Worm (Caenorhabditis elegans): ENCODE results near the gene oig-2.
A peak's percentile ranks its signal among the peaks of the same experiment; 100 is the strongest.

The oig-2 gene

DNA sequence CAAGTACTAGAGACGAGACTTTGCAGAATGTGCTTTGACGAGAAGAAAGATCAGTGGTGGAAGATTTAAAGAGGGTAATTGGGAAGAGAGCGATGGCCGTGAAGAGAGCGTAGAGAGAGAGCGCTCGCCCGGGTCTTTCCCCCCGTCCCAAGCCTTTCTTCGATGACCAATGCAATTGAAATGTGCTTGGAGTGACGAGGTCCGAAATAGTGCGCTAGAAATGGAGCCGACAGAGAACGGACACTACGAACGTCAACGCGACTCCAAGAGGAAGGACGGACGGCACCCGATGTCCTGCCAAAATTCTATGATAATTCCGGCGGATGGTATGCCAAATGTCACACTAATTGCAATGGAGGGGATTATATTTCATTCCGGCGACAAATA is 22.1 kb upstream of the oig-2 start:
- TF ChIP-seq ztf-29 (GFP tag; IDR thresholded peaks at IDR 0.05) (no peak), ztf-23 (GFP tag; IDR thresholded peaks at IDR 0.05) (no peak), med-1 (GFP tag; optimal IDR thresholded peaks at IDR 0.05; ENCODE audit: insufficient read depth) (no peak), ref-1 (GFP tag; conservative IDR thresholded peaks at IDR 0.05) (no peak), cog-1 (tag; optimal IDR thresholded peaks at IDR 0.05) (no peak), T22C8.4 (GFP tag; IDR thresholded peaks at IDR 0.05) (no peak), tab-1 (GFP tag; IDR thresholded peaks at IDR 0.05) (no peak; the same call in 1 of the 2 replicates), klf-2 (GFP tag; conservative IDR thresholded peaks at IDR 0.05) (no peak), flt-1 (GFP tag; IDR thresholded peaks at IDR 0.05) (no peak)

ce11 chrII:13029290-13030050 is 21.5 kb upstream of the oig-2 start:
- TF ChIP-seq flt-1 (GFP tag; IDR thresholded peaks at IDR 0.05) (no peak), tab-1 (GFP tag; IDR thresholded peaks at IDR 0.05) (no peak), ztf-23 (GFP tag; IDR thresholded peaks at IDR 0.05) (no peak), klf-2 (GFP tag; conservative IDR thresholded peaks at IDR 0.05) (no peak), T22C8.4 (GFP tag; IDR thresholded peaks at IDR 0.05) (no peak)

ce11 chrII:13025794-13026412 is 17.9 kb upstream of the oig-2 start, which contains the start of gene max-2:
Gene max-2, minus strand, starts transcription at chrII:13025844.
- TF ChIP-seq flt-1 (GFP tag; IDR thresholded peaks at IDR 0.05), result no peak
- no peak for TF ChIP-seq tab-1 (GFP tag; IDR thresholded peaks at IDR 0.05)
- TF ChIP-seq klf-2 (GFP tag; conservative IDR thresholded peaks at IDR 0.05), result no peak
- TF ChIP-seq ref-1 (GFP tag; conservative IDR thresholded peaks at IDR 0.05), result no peak
- TF ChIP-seq med-1 (GFP tag; optimal IDR thresholded peaks at IDR 0.05; ENCODE audit: insufficient read depth), result no peak
- no peak for TF ChIP-seq T22C8.4 (GFP tag; IDR thresholded peaks at IDR 0.05)
- no peak for TF ChIP-seq cog-1 (tag; optimal IDR thresholded peaks at IDR 0.05)
- no peak for TF ChIP-seq ztf-23 (GFP tag; IDR thresholded peaks at IDR 0.05)
- TF ChIP-seq ztf-29 (GFP tag; IDR thresholded peaks at IDR 0.05), result no peak

- TF ChIP-seq med-1 (GFP tag; optimal IDR thresholded peaks at IDR 0.05; ENCODE audit: insufficient read depth) (no peak), cog-1 (tag; optimal IDR thresholded peaks at IDR 0.05) (no peak), ztf-23 (GFP tag; IDR thresholded peaks at IDR 0.05) (no peak), tab-1 (GFP tag; IDR thresholded peaks at IDR 0.05) (no peak), ztf-29 (GFP tag; IDR thresholded peaks at IDR 0.05) (no peak), T22C8.4 (GFP tag; IDR thresholded peaks at IDR 0.05) (no peak), klf-2 (GFP tag; conservative IDR thresholded peaks at IDR 0.05) (no peak)
These were observed 15.6 kb upstream of the oig-2 start for ce11 chrII:13023518-13023917.

DNA sequence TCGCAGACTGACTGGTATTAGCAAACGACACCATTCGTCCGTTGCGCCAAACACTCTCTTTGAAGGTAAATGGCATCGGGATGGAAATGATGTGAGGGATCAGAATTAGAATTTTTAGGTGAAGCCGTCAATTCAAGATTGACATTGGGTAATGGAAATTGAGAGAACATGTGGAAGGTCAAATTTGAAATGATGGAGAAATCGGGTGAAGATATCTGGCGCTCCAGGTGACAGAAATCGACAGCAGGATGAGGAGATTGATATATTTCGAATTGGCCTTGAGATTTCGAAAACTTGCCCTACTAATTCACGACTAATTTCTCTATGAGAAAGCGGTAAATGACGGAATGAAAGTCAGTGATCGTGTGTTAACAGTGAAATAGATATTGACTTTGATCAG is 14.6 kb upstream of the oig-2 start:
- TF ChIP-seq ztf-23 (GFP tag; IDR thresholded peaks at IDR 0.05) (no peak), flt-1 (GFP tag; IDR thresholded peaks at IDR 0.05) (no peak), klf-2 (GFP tag; conservative IDR thresholded peaks at IDR 0.05) (no peak), ref-1 (GFP tag; conservative IDR thresholded peaks at IDR 0.05) (no peak), tab-1 (GFP tag; IDR thresholded peaks at IDR 0.05) (no peak), T22C8.4 (GFP tag; IDR thresholded peaks at IDR 0.05) (no peak), cog-1 (tag; optimal IDR thresholded peaks at IDR 0.05) (no peak), med-1 (GFP tag; optimal IDR thresholded peaks at IDR 0.05; ENCODE audit: insufficient read depth) (no peak), ztf-29 (GFP tag; IDR thresholded peaks at IDR 0.05) (no peak)

DNA sequence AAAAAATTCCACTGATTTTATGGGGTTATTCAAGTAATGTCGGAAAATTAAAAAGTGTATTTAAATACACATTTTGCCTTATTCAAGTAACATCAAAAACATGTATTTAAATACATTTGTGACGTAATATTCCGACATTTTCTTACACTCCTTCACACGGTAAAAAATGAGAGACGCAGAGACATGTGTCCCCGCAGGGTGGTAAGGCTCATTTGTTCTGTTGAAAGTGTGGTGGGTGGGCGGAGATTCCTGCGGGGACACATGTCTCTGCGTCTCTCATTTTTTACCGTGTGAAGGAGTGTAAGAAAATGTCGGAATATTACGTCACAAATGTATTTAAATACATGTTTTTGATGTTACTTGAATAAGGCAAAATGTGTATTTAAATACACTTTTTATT is 8.4 kb upstream of the oig-2 start:
- TF ChIP-seq tab-1 (GFP tag; IDR thresholded peaks at IDR 0.05), result 0 out of 2 replicates have a peak, but pooled peaks have one; percentile 42
- peak; percentile 71; the same call in 1 of the 2 replicates for TF ChIP-seq klf-2 (GFP tag; conservative IDR thresholded peaks at IDR 0.05)
- peak; percentile 30; the same call in 1 of the 2 replicates for TF ChIP-seq T22C8.4 (GFP tag; IDR thresholded peaks at IDR 0.05)
- TF ChIP-seq flt-1 (GFP tag; IDR thresholded peaks at IDR 0.05), result peak; percentile 90
- peak; percentile 69; the same call in 1 of the 2 replicates for TF ChIP-seq ztf-23 (GFP tag; IDR thresholded peaks at IDR 0.05)
- TF ChIP-seq ref-1 (GFP tag; conservative IDR thresholded peaks at IDR 0.05), result peak; percentile 56; the same call in 1 of the 2 replicates

DNA sequence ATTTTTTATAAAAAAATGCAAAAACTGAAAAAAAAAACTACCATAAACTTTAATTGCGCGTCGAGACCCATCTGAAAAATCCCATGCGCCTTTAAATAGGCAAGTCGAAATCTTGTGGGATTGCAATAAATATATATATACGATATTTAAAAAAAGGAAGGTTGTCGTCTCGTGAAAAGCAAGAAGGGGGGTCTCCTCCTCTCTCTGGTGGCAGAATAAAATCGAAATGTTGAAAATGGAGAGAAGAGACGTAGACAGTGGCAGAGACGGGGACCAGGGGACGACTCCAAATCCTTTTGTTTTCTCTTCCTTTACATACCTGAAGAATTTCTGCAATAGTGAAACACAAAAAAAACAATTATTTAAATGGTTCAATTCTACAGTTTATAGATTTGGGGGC is 6.0 kb upstream of the oig-2 start, which contains the start of gene F18A11.5:
F18A11.5 (minus strand) TSS at position 321 of the 400 bp plus-strand sequence.
- no peak for TF ChIP-seq flt-1 (GFP tag; IDR thresholded peaks at IDR 0.05)
- no peak for TF ChIP-seq T22C8.4 (GFP tag; IDR thresholded peaks at IDR 0.05)
- TF ChIP-seq tab-1 (GFP tag; IDR thresholded peaks at IDR 0.05), result no peak
- TF ChIP-seq ztf-23 (GFP tag; IDR thresholded peaks at IDR 0.05), result no peak

DNA sequence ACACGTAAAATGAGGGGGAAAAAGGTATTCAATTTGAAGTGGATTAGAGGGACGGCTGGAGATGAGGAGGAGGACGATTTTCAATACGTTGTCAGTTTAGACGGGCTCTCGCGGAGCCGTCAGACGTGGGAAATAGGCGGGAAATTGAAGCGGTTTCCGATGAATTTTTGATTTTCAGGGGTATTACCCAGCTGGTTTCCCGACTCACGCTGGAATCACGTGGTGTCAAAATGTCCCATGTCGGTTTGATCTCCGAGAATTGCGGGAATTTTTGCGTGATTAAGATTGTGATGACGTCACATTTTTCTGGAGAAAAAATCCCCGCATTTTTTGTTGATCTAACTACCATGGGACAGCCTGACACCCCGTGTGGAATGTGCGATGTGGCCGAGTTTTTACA is 4.7 kb upstream of the oig-2 start:
- no peak for TF ChIP-seq ztf-23 (GFP tag; IDR thresholded peaks at IDR 0.05)
- no peak for TF ChIP-seq med-1 (GFP tag; optimal IDR thresholded peaks at IDR 0.05; ENCODE audit: insufficient read depth)
- no peak for TF ChIP-seq flt-1 (GFP tag; IDR thresholded peaks at IDR 0.05)
- no peak for TF ChIP-seq tab-1 (GFP tag; IDR thresholded peaks at IDR 0.05)
- TF ChIP-seq ref-1 (GFP tag; conservative IDR thresholded peaks at IDR 0.05), result no peak
- no peak for TF ChIP-seq ztf-29 (GFP tag; IDR thresholded peaks at IDR 0.05)
- TF ChIP-seq T22C8.4 (GFP tag; IDR thresholded peaks at IDR 0.05), result no peak

DNA sequence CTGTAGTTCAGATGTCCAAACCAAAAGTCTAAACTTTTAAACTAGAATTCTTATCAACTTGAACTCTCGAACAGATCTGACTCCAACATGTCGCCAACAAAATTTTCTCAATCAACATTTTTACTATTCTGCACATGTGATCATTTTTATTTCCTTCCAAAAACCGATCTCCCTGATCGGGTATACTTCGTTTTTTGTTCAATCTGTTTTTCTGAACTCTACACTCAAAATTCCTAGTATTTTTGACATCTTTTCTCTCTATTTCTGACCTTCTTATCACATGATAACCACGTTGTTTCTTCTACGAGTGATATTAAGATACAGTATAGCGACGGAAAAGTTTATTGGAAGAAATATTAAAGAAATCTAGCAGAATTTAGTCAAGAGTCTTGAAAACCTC is 1.7 kb downstream of the oig-2 start:
- TF ChIP-seq med-1 (GFP tag; optimal IDR thresholded peaks at IDR 0.05; ENCODE audit: insufficient read depth), result no peak
- TF ChIP-seq flt-1 (GFP tag; IDR thresholded peaks at IDR 0.05), result no peak
- TF ChIP-seq cog-1 (tag; optimal IDR thresholded peaks at IDR 0.05), result no peak

DNA sequence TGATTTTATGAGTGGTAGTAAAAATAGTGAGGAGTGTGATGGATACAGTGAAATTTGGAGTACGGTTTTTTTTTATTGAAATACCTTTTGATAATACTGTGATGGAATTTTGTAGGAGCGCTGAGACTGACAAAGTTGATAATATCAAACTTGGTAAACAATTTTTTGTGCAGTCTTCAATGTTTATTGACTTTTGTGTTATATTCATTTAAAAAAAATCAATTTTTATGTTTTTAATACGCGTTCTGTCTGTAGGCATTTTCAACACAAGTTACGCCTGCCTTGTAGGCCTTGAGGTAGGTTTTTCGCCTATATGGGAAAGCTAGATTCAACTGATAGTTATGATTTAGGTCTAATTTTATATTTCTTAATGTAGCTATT is 3.1 kb downstream of the oig-2 start:
- TF ChIP-seq ref-1 (GFP tag; conservative IDR thresholded peaks at IDR 0.05) (no peak), flt-1 (GFP tag; IDR thresholded peaks at IDR 0.05) (no peak), tab-1 (GFP tag; IDR thresholded peaks at IDR 0.05) (no peak), med-1 (GFP tag; optimal IDR thresholded peaks at IDR 0.05; ENCODE audit: insufficient read depth) (no peak), ztf-23 (GFP tag; IDR thresholded peaks at IDR 0.05) (no peak), cog-1 (tag; optimal IDR thresholded peaks at IDR 0.05) (no peak)

All from whole organism, midembryonic.